Worm (Caenorhabditis elegans) whole organism, mixed stage, embryonic: ENCODE measurements around the gene srh-48.

Source experiments
- ces-1 ChIP-seq: fragments of 150-350 bp; optimal IDR thresholded peaks from 2 replicates; lab custom pipeline; 2014; ENCODE audit warnings: missing biosample characterization, missing genetic modification reagents, missing genetic modification characterization
- nhr-237 ChIP-seq: fragments of 150-350 bp; optimal IDR thresholded peaks from 2 replicates; lab custom pipeline; 2014; ENCODE audit warnings: missing biosample characterization, missing genetic modification characterization
- pha-4 ChIP-seq: fragments of 150-350 bp; optimal IDR thresholded peaks from 2 replicates; lab custom pipeline; 2018; ENCODE audit warnings: missing biosample characterization, missing genetic modification reagents, missing genetic modification characterization
- snpc-4 ChIP-seq: fragments of 150-350 bp; optimal IDR thresholded peaks from 2 replicates; lab custom pipeline; 2014; ENCODE audit warnings: missing biosample characterization, missing genetic modification characterization
- unc-120 ChIP-seq: sonication (generic microtip); optimal IDR thresholded peaks from 2 replicates; lab custom pipeline; 2017; ENCODE audit warnings: missing genetic modification characterization, missing compliant biosample characterization; ENCODE audit not compliant: poor library complexity, severe bottlenecking
- unc-62 ChIP-seq: fragments of 150-350 bp; optimal IDR thresholded peaks from 2 replicates; lab custom pipeline; 2014; ENCODE audit warnings: missing biosample characterization, missing genetic modification reagents, missing genetic modification characterization
- ztf-11 ChIP-seq: fragments of 150-350 bp; optimal IDR thresholded peaks from 2 replicates; lab custom pipeline; 2014; ENCODE audit warnings: missing biosample characterization, missing genetic modification characterization

DNA sequence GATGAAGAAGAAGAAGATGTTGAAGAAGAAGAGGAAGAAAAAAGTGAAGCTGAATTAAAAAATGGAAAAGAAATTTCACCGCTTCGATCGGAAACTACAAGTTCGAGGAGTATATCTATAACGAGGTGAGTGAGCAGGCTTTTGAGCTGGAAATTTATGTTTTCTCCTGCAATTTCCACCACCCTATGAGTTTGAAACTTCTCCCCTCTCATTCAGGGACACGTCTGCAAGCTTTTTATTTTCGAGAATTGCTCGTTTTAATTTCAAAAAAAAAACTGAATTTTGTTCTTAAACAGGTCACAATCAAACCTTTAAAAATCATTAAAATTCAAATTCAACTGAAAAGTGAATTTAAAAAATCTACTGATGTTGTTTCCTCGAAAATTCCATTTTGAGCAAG, 17.6 kb upstream of the srh-48 start:
- TF ChIP-seq unc-62 (GFP tag; lab: Kevin White, UChicago) (no peak), pha-4 (tag; lab: Kevin White, UChicago) (no peak), snpc-4 (tag; lab: Kevin White, UChicago) (no peak), unc-120 (tag; lab: Kevin White, UChicago) (no peak), ztf-11 (tag; lab: Kevin White, UChicago) (no peak), nhr-237 (tag; lab: Kevin White, UChicago) (no peak), ces-1 (GFP tag; lab: Kevin White, UChicago) (no peak)
